Worm (Caenorhabditis elegans) whole organism, late embryonic: ENCODE data around the gene eor-1.

ENCODE experiments used
- F13H6.1 ChIP-seq: sonication (generic microtip); optimal IDR thresholded peaks from 2 replicates; lab custom pipeline; 2016; ENCODE audit warnings: missing genetic modification characterization, missing compliant biosample characterization
- K09A11.1 ChIP-seq: sonication (generic microtip); optimal IDR thresholded peaks from 2 replicates; lab custom pipeline; 2017; ENCODE audit warnings: antibody characterized with exemption, mild to moderate bottlenecking, missing genetic modification characterization, missing compliant biosample characterization; ENCODE audit not compliant: insufficient read depth
- T23F11.4 ChIP-seq: fragments of 200-800 bp; sonication (Bioruptor generic); optimal IDR thresholded peaks from 2 replicates; lab custom pipeline; 2018; ENCODE audit warnings: mild to moderate bottlenecking, missing genetic modification characterization, missing compliant biosample characterization
- ahr-1 ChIP-seq: sonication (generic microtip); optimal IDR thresholded peaks from 2 replicates; lab custom pipeline; 2016; ENCODE audit warnings: missing genetic modification characterization, missing compliant biosample characterization
- ama-1 ChIP-seq: fragments of 150-350 bp; optimal IDR thresholded peaks from 2 replicates; lab custom pipeline; 2014
- ceh-14 ChIP-seq: sonication (generic microtip); optimal IDR thresholded peaks from 2 replicates; lab custom pipeline; 2016; ENCODE audit warnings: missing genotype, missing genetic modification characterization, missing compliant biosample characterization
- ceh-18 ChIP-seq: sonication (generic microtip); optimal IDR thresholded peaks from 2 replicates; lab custom pipeline; 2016; ENCODE audit warnings: missing genetic modification characterization, missing compliant biosample characterization
- ceh-2 ChIP-seq: sonication (generic microtip); optimal IDR thresholded peaks from 2 replicates; lab custom pipeline; 2016; ENCODE audit warnings: missing genotype, missing genetic modification characterization, missing compliant biosample characterization
- ceh-22 ChIP-seq: sonication (generic microtip); optimal IDR thresholded peaks from 2 replicates; lab custom pipeline; 2017; ENCODE audit warnings: missing biosample characterization, missing genetic modification characterization
- ceh-31 ChIP-seq: sonication (generic microtip); optimal IDR thresholded peaks from 2 replicates; lab custom pipeline; 2016; ENCODE audit warnings: missing genetic modification characterization, missing compliant biosample characterization
- ceh-34 ChIP-seq: sonication (generic microtip); optimal IDR thresholded peaks from 2 replicates; lab custom pipeline; 2016; ENCODE audit warnings: mild to moderate bottlenecking, missing genetic modification characterization, missing compliant biosample characterization
- ceh-6 ChIP-seq: fragments of 200-800 bp; sonication (Bioruptor generic); optimal IDR thresholded peaks from 2 replicates; lab custom pipeline; 2018; ENCODE audit warnings: mild to moderate bottlenecking, missing genetic modification characterization, missing compliant biosample characterization
- che-1 ChIP-seq: sonication (generic microtip); optimal IDR thresholded peaks from 2 replicates; lab custom pipeline; 2016; ENCODE audit warnings: mild to moderate bottlenecking, missing genetic modification characterization, missing compliant biosample characterization
- dmd-4 ChIP-seq: sonication (generic microtip); optimal IDR thresholded peaks from 2 replicates; lab custom pipeline; 2016; ENCODE audit warnings: borderline replicate concordance, missing genetic modification characterization, missing compliant biosample characterization
- elt-2 ChIP-seq: sonication (generic microtip); optimal IDR thresholded peaks from 2 replicates; lab custom pipeline; 2016; ENCODE audit warnings: missing genetic modification reagents, missing genetic modification characterization, missing compliant biosample characterization
- ets-4 ChIP-seq: sonication (generic microtip); optimal IDR thresholded peaks from 2 replicates; lab custom pipeline; 2016; ENCODE audit warnings: missing genetic modification characterization, missing compliant biosample characterization
- fkh-10 ChIP-seq: fragments of 150-350 bp; optimal IDR thresholded peaks from 2 replicates; lab custom pipeline; 2014; ENCODE audit warnings: missing biosample characterization, missing genetic modification reagents, missing genetic modification characterization
- gmeb-2 ChIP-seq: sonication (generic microtip); optimal IDR thresholded peaks from 2 replicates; lab custom pipeline; 2016; ENCODE audit warnings: missing genetic modification characterization, inconsistent platforms, missing compliant biosample characterization
- hlh-13 ChIP-seq: fragments of 200-800 bp; sonication (Bioruptor generic); optimal IDR thresholded peaks from 2 replicates; lab custom pipeline; 2018; ENCODE audit warnings: mild to moderate bottlenecking, missing genetic modification characterization, missing compliant biosample characterization
- hlh-15 ChIP-seq: sonication (generic microtip); optimal IDR thresholded peaks from 2 replicates; lab custom pipeline; 2016; ENCODE audit warnings: missing genetic modification characterization, missing compliant biosample characterization
- hlh-30 ChIP-seq: sonication (generic microtip); optimal IDR thresholded peaks from 2 replicates; lab custom pipeline; 2017; ENCODE audit warnings: antibody characterized with exemption, missing genetic modification characterization, missing compliant biosample characterization; ENCODE audit not compliant: insufficient read depth
- hlh-6 ChIP-seq: sonication (generic microtip); optimal IDR thresholded peaks from 2 replicates; lab custom pipeline; 2016; ENCODE audit warnings: missing genotype, missing genetic modification characterization, missing compliant biosample characterization
- lin-11 ChIP-seq: fragments of 200-800 bp; sonication (Bioruptor generic); optimal IDR thresholded peaks from 2 replicates; lab custom pipeline; 2018; ENCODE audit warnings: mild to moderate bottlenecking, missing genetic modification characterization, missing compliant biosample characterization
- madf-2 ChIP-seq: sonication (generic microtip); optimal IDR thresholded peaks from 2 replicates; lab custom pipeline; 2017; ENCODE audit warnings: missing genetic modification characterization, missing compliant biosample characterization
- nfya-1 ChIP-seq: sonication (generic microtip); optimal IDR thresholded peaks from 2 replicates; lab custom pipeline; 2017; ENCODE audit warnings: missing genetic modification characterization, mild to moderate bottlenecking, missing compliant biosample characterization, antibody characterized with exemption, moderate library complexity
- npax-4 ChIP-seq: sonication (generic microtip); optimal IDR thresholded peaks from 2 replicates; lab custom pipeline; 2016; ENCODE audit warnings: missing genetic modification characterization, missing compliant biosample characterization
- pat-9 ChIP-seq: fragments of 200-800 bp; sonication (Bioruptor generic); optimal IDR thresholded peaks from 2 replicates; lab custom pipeline; 2018; ENCODE audit warnings: mild to moderate bottlenecking, missing genetic modification characterization, moderate library complexity, missing compliant biosample characterization
- pha-2 ChIP-seq: sonication (generic microtip); optimal IDR thresholded peaks from 2 replicates; lab custom pipeline; 2017; ENCODE audit warnings: mild to moderate bottlenecking, missing genetic modification characterization, missing compliant biosample characterization
- pqm-1 ChIP-seq: sonication (generic microtip); optimal IDR thresholded peaks from 2 replicates; lab custom pipeline; 2016; ENCODE audit warnings: missing genetic modification characterization, missing compliant biosample characterization
- pros-1 ChIP-seq: fragments of 150-350 bp; optimal IDR thresholded peaks from 2 replicates; lab custom pipeline; 2014; ENCODE audit warnings: missing biosample characterization, missing genetic modification reagents, missing genetic modification characterization
- ref-2 ChIP-seq: sonication (generic microtip); optimal IDR thresholded peaks from 2 replicates; lab custom pipeline; 2016; ENCODE audit warnings: missing genetic modification characterization, missing compliant biosample characterization
- rnt-1 ChIP-seq: sonication (generic microtip); optimal IDR thresholded peaks from 2 replicates; lab custom pipeline; 2016; ENCODE audit warnings: missing genetic modification characterization, missing compliant biosample characterization
- sdc-2 ChIP-seq: sonication (generic microtip); optimal IDR thresholded peaks from 2 replicates; lab custom pipeline; 2016; ENCODE audit warnings: missing genotype, missing genetic modification characterization, missing compliant biosample characterization
- sox-4 ChIP-seq: sonication (generic microtip); optimal IDR thresholded peaks from 2 replicates; lab custom pipeline; 2017; ENCODE audit warnings: mild to moderate bottlenecking, missing genetic modification characterization, inconsistent platforms, missing compliant biosample characterization
- tbx-2 ChIP-seq: sonication (generic microtip); optimal IDR thresholded peaks from 2 replicates; lab custom pipeline; 2016; ENCODE audit warnings: missing genetic modification characterization, missing compliant biosample characterization
- tbx-7 ChIP-seq: sonication (generic microtip); optimal IDR thresholded peaks from 2 replicates; lab custom pipeline; 2016; ENCODE audit warnings: missing genotype, missing genetic modification characterization, missing compliant biosample characterization
- ttx-3 ChIP-seq: sonication (generic microtip); optimal IDR thresholded peaks from 2 replicates; lab custom pipeline; 2016; ENCODE audit warnings: missing genetic modification reagents, missing genetic modification characterization, missing compliant biosample characterization
- unc-42 ChIP-seq: sonication (generic microtip); optimal IDR thresholded peaks from 2 replicates; lab custom pipeline; 2016; ENCODE audit warnings: missing genotype, missing genetic modification characterization, missing compliant biosample characterization
- unc-55 ChIP-seq: sonication (generic microtip); optimal IDR thresholded peaks from 2 replicates; lab custom pipeline; 2017; ENCODE audit warnings: missing biosample characterization, missing genetic modification reagents, missing genetic modification characterization
- unc-86 ChIP-seq: sonication (generic microtip); optimal IDR thresholded peaks from 2 replicates; lab custom pipeline; 2016; ENCODE audit warnings: missing genetic modification characterization, missing compliant biosample characterization
- ztf-16 ChIP-seq: sonication (generic microtip); optimal IDR thresholded peaks from 2 replicates; lab custom pipeline; 2017; ENCODE audit warnings: missing genetic modification characterization, missing compliant biosample characterization

The eor-1 gene

ce11 chrIV:4748408-4749105, 50.4 kb downstream of the eor-1 start, which contains the start of gene cyc-2.1:
cyc-2.1 (minus strand) TSS chrIV:4749012.
- TF ChIP-seq lin-11 (no peak), hlh-6 (tag; lab: Kevin White, UChicago) (no peak), hlh-15 (tag; lab: Kevin White, UChicago) (no peak), ceh-31 (tag; lab: Kevin White, UChicago) (peak; percentile 43), unc-42 (tag; lab: Kevin White, UChicago) (no peak), ceh-2 (tag; lab: Kevin White, UChicago) (no peak), pros-1 (tag; lab: Kevin White, UChicago) (no peak), sdc-2 (peak; percentile 27), madf-2 (tag; lab: Kevin White, UChicago) (no peak), rnt-1 (tag; lab: Kevin White, UChicago) (peak; percentile 45), fkh-10 (GFP tag; lab: Kevin White, UChicago) (no peak), ceh-14 (tag; lab: Kevin White, UChicago) (no peak), unc-55 (GFP tag; lab: Kevin White, UChicago) (peak; percentile 22), hlh-13 (GFP tag; lab: Kevin White, UChicago) (no peak), pqm-1 (peak; percentile 6), ahr-1 (tag; lab: Kevin White, UChicago) (no peak), ceh-34 (tag; lab: Kevin White, UChicago) (peak; percentile 37), pat-9 (no peak), ceh-22 (tag; lab: Kevin White, UChicago) (no peak), pha-2 (tag; lab: Kevin White, UChicago) (peak; percentile 28), ceh-18 (tag; lab: Kevin White, UChicago) (peak; percentile 15), npax-4 (tag; lab: Kevin White, UChicago) (no peak), ztf-16 (tag; lab: Kevin White, UChicago) (no peak), ama-1 (lab: Kevin White, UChicago) (no peak), F13H6.1 (tag; lab: Kevin White, UChicago) (no peak), elt-2 (tag; lab: Kevin White, UChicago) (peak; percentile 62), dmd-4 (no peak), ets-4 (tag; lab: Kevin White, UChicago) (no peak), che-1 (tag; lab: Kevin White, UChicago) (no peak), unc-86 (no peak), ref-2 (peak; percentile 7), nfya-1 (tag; lab: Kevin White, UChicago) (peak; percentile 62), tbx-2 (tag; lab: Kevin White, UChicago) (peak; percentile 9), gmeb-2 (no peak)

ce11 chrIV:4747553-4747952, 51.4 kb downstream of the eor-1 start, which contains the start of gene tctn-1:
tctn-1 (minus strand) TSS chrIV:4747832.
- no peak for TF ChIP-seq sdc-2
- no peak for TF ChIP-seq elt-2 (tag; lab: Kevin White, UChicago)
- no peak for TF ChIP-seq fkh-10 (GFP tag; lab: Kevin White, UChicago)
- TF ChIP-seq nfya-1 (tag; lab: Kevin White, UChicago), result no peak
- no peak for TF ChIP-seq T23F11.4 (GFP tag; lab: Kevin White, UChicago)
- no peak for TF ChIP-seq K09A11.1
- TF ChIP-seq hlh-30 (tag; lab: Kevin White, UChicago), result no peak

DNA sequence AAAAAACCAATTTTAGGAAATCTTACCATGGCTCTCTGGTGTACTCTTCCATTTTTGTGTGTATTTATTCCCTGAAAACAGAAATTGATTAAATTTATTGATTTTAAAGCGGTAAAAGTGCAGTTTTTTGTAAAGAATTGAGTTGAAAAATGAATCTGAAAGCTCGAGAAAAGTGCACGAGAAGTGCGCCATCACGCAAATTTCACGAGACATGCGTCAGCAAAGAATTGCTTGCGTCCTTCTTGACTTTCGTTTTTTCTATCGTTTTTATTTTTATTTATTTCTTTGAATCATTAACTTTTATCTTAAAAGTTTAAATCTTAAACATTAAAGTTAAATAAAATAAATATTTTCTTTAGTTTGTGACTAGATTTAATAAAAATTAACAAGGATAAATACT, 53.6 kb downstream of the eor-1 start, which contains the start of gene timm-17B.1:
Gene timm-17B.1 (minus strand): TSS at position 71 of the 400 bp plus-strand sequence.
- TF ChIP-seq elt-2 (tag; lab: Kevin White, UChicago) (peak; percentile 42), sox-4 (tag; lab: Kevin White, UChicago) (peak; percentile 6), nfya-1 (tag; lab: Kevin White, UChicago) (peak; percentile 35), ttx-3 (peak; percentile 36), tbx-7 (tag; lab: Kevin White, UChicago) (no peak), ceh-6 (GFP tag; lab: Kevin White, UChicago) (no peak)
